Worm (Caenorhabditis elegans) whole organism, L4 larva: Measurements from ENCODE around the gene unc-43.

Experiments
- F10B5.3 ChIP-seq: sonication (generic microtip); optimal IDR thresholded peaks from 2 replicates; lab custom pipeline; 2016; ENCODE audit warnings: mild to moderate bottlenecking, missing genetic modification characterization, missing compliant biosample characterization
- R02D3.7 ChIP-seq: fragments of 150-350 bp; sonication (generic microtip); optimal IDR thresholded peaks from 3 replicates; lab custom pipeline; 2014; ENCODE audit warnings: missing biosample characterization, missing genetic modification characterization
- T20F7.1 ChIP-seq: fragments of 200-800 bp; sonication (Bioruptor generic); optimal IDR thresholded peaks from 2 replicates; lab custom pipeline; 2018; ENCODE audit warnings: mild to moderate bottlenecking, missing genetic modification characterization, missing compliant biosample characterization
- Y105C5A.15 ChIP-seq: fragments of 200-800 bp; sonication (Bioruptor generic); IDR thresholded peaks from 2 replicates; pipeline ENCODE4 v1.3.6; 2022; ENCODE audit warnings: missing genetic modification characterization, missing compliant biosample characterization
- aly-2 ChIP-seq: sonication (generic microtip); optimal IDR thresholded peaks from 2 replicates; lab custom pipeline; 2018; ENCODE audit warnings: missing biosample characterization, missing genetic modification characterization
- arid-1 ChIP-seq: fragments of 200-800 bp; sonication (Bioruptor generic); conservative IDR thresholded peaks from 2 replicates; pipeline ENCODE4 v1.3.6; 2022; ENCODE audit warnings: missing genetic modification reagents, missing genetic modification characterization, missing compliant biosample characterization
- ceh-82 ChIP-seq: sonication (generic microtip); optimal IDR thresholded peaks from 2 replicates; lab custom pipeline; 2017; ENCODE audit warnings: missing biosample characterization, missing genetic modification characterization
- ces-1 ChIP-seq: fragments of 150-350 bp; sonication (generic microtip); optimal IDR thresholded peaks from 4 replicates; lab custom pipeline; 2014; ENCODE audit warnings: missing biosample characterization, missing genetic modification reagents, missing genetic modification characterization
- cey-2 ChIP-seq: sonication (generic microtip); optimal IDR thresholded peaks from 3 replicates; lab custom pipeline; 2017; ENCODE audit warnings: missing genetic modification characterization, mild to moderate bottlenecking, missing compliant biosample characterization, antibody characterized with exemption, borderline replicate concordance; ENCODE audit not compliant: insufficient read depth
- ctbp-1 ChIP-seq: fragments of 200-800 bp; sonication (Bioruptor generic); IDR thresholded peaks from 2 replicates; pipeline ENCODE4 v1.3.6; 2022; ENCODE audit warnings: missing genetic modification reagents, missing genetic modification characterization, missing compliant biosample characterization
- daf-16 ChIP-seq, 3 experiments: sonication (generic microtip); optimal IDR thresholded peaks; 2 replicates each; lab custom pipeline; 2016 to 2017; ENCODE audit warnings: missing genetic modification characterization in 3 of 3, missing genetic modification reagents in 3 of 3, mild to moderate bottlenecking in 2 of 3, missing compliant biosample characterization in 2 of 3, missing biosample characterization in 1 of 3, moderate library complexity in 1 of 3
- daf-19 ChIP-seq: fragments of 200-800 bp; sonication (Bioruptor generic); conservative IDR thresholded peaks from 2 replicates; pipeline ENCODE4 v1.3.6; 2022; ENCODE audit warnings: missing genetic modification characterization, missing compliant biosample characterization
- dmd-6 ChIP-seq: fragments of 200-800 bp; sonication (Bioruptor generic); IDR thresholded peaks from 2 replicates; pipeline ENCODE4 v1.3.6; 2022; ENCODE audit warnings: missing genetic modification reagents, missing genetic modification characterization, missing compliant biosample characterization
- dmd-9 ChIP-seq: fragments of 200-800 bp; sonication (Bioruptor generic); IDR thresholded peaks from 2 replicates; pipeline ENCODE4 v1.3.6; 2022; ENCODE audit warnings: missing genetic modification reagents, missing genetic modification characterization, missing compliant biosample characterization
- dpl-1 ChIP-seq: fragments of 150-350 bp; optimal IDR thresholded peaks from 2 replicates; lab custom pipeline; 2014; ENCODE audit warnings: missing biosample characterization, missing genetic modification reagents, missing genetic modification characterization
- duxl-1 ChIP-seq: sonication (generic microtip); optimal IDR thresholded peaks from 2 replicates; lab custom pipeline; 2016; ENCODE audit warnings: mild to moderate bottlenecking, missing genetic modification characterization, moderate library complexity, missing compliant biosample characterization; ENCODE audit not compliant: poor library complexity
- dve-1 ChIP-seq: sonication (generic microtip); optimal IDR thresholded peaks from 2 replicates; lab custom pipeline; 2017; ENCODE audit warnings: antibody characterized with exemption, mild to moderate bottlenecking, missing genetic modification characterization, missing compliant biosample characterization; ENCODE audit not compliant: insufficient read depth
- egl-43 ChIP-seq: fragments of 200-800 bp; sonication (Bioruptor generic); IDR thresholded peaks from 2 replicates; pipeline ENCODE4 v1.3.6; 2022; ENCODE audit warnings: missing genetic modification reagents, missing genetic modification characterization, missing compliant biosample characterization
- fkh-10 ChIP-seq: fragments of 150-350 bp; optimal IDR thresholded peaks from 2 replicates; lab custom pipeline; 2014; ENCODE audit warnings: missing biosample characterization, missing genetic modification reagents, missing genetic modification characterization
- fos-1 ChIP-seq: fragments of 150-350 bp; optimal IDR thresholded peaks from 2 replicates; lab custom pipeline; 2014; ENCODE audit warnings: missing biosample characterization, missing genetic modification characterization
- hif-1 ChIP-seq, 2 experiments: sonication (generic microtip); optimal IDR thresholded peaks; 2 replicates each; lab custom pipeline; 2016 to 2017; ENCODE audit warnings: missing compliant biosample characterization in 2 of 2, missing genetic modification characterization in 2 of 2, missing genetic modification reagents in 2 of 2, missing genotype in 2 of 2, mild to moderate bottlenecking in 1 of 2
- hmg-1.1 ChIP-seq: fragments of 200-800 bp; sonication (Bioruptor generic); IDR thresholded peaks from 2 replicates; pipeline ENCODE4 v1.3.6; 2022; ENCODE audit warnings: missing genetic modification reagents, missing genetic modification characterization, missing compliant biosample characterization
- jun-1 ChIP-seq: fragments of 150-350 bp; optimal IDR thresholded peaks from 2 replicates; lab custom pipeline; 2014; ENCODE audit warnings: missing biosample characterization, missing genetic modification reagents, missing genetic modification characterization
- lin-1 ChIP-seq: fragments of 200-800 bp; sonication (Bioruptor generic); IDR thresholded peaks from 2 replicates; pipeline ENCODE4 v1.3.6; 2022; ENCODE audit warnings: missing genetic modification reagents, missing genetic modification characterization, missing compliant biosample characterization
- lin-29 ChIP-seq: fragments of 200-800 bp; sonication (Bioruptor generic); IDR thresholded peaks from 2 replicates; pipeline ENCODE4 v1.3.6; 2022; ENCODE audit warnings: missing genetic modification reagents, missing genetic modification characterization, missing compliant biosample characterization
- lin-38 ChIP-seq: fragments of 200-800 bp; sonication (Bioruptor generic); IDR thresholded peaks from 2 replicates; pipeline ENCODE4 v1.3.6; 2022; ENCODE audit warnings: missing genetic modification reagents, missing genetic modification characterization, missing compliant biosample characterization
- lin-39 ChIP-seq: fragments of 150-350 bp; optimal IDR thresholded peaks from 2 replicates; lab custom pipeline; 2014; ENCODE audit warnings: missing biosample characterization, missing genetic modification reagents, missing genetic modification characterization
- lsy-2 ChIP-seq, 2 experiments: fragments of 150-350 bp in 1 of 2; sonication (generic microtip) in 1 of 2; optimal IDR thresholded peaks; 2 replicates each; lab custom pipeline; 2014 to 2017; ENCODE audit warnings: missing biosample characterization in 2 of 2, missing genetic modification characterization in 2 of 2
- madf-5 ChIP-seq, 2 experiments: fragments of 200-800 bp; sonication (Bioruptor generic); IDR thresholded peaks; 2 replicates each; pipeline ENCODE4 v1.3.6; 2022; ENCODE audit warnings: missing compliant biosample characterization in 2 of 2, missing genetic modification characterization in 2 of 2
- madf-9 ChIP-seq: fragments of 200-800 bp; sonication (Bioruptor generic); conservative IDR thresholded peaks from 2 replicates; pipeline ENCODE4 v1.3.6; 2022; ENCODE audit warnings: missing genetic modification reagents, missing genetic modification characterization, missing compliant biosample characterization
- nhr-10 ChIP-seq: fragments of 150-350 bp; optimal IDR thresholded peaks from 2 replicates; lab custom pipeline; 2014; ENCODE audit warnings: missing biosample characterization, missing genetic modification characterization
- nhr-11 ChIP-seq: fragments of 150-350 bp; optimal IDR thresholded peaks from 2 replicates; lab custom pipeline; 2014; ENCODE audit warnings: missing biosample characterization, missing genetic modification characterization
- nhr-25 ChIP-seq: sonication (generic microtip); optimal IDR thresholded peaks from 2 replicates; lab custom pipeline; 2017; ENCODE audit warnings: missing genetic modification characterization, mild to moderate bottlenecking, missing compliant biosample characterization, antibody characterized with exemption, moderate library complexity, borderline replicate concordance; ENCODE audit not compliant: insufficient read depth
- nhr-41 ChIP-seq: fragments of 200-800 bp; sonication (Bioruptor generic); IDR thresholded peaks from 2 replicates; pipeline ENCODE4 v1.3.6; 2022; ENCODE audit warnings: missing genetic modification reagents, missing genetic modification characterization, missing compliant biosample characterization
- nhr-6 ChIP-seq: fragments of 150-350 bp; optimal IDR thresholded peaks from 2 replicates; lab custom pipeline; 2014; ENCODE audit warnings: missing biosample characterization, missing genetic modification characterization
- rbr-2 ChIP-seq: sonication (generic microtip); optimal IDR thresholded peaks from 2 replicates; lab custom pipeline; 2016; ENCODE audit warnings: missing genotype, missing genetic modification characterization, missing compliant biosample characterization
- saeg-2 ChIP-seq: fragments of 200-800 bp; sonication (Bioruptor generic); IDR thresholded peaks from 2 replicates; pipeline ENCODE4 v1.3.6; 2022; ENCODE audit warnings: missing genetic modification reagents, missing genetic modification characterization, missing compliant biosample characterization
- skn-1 ChIP-seq: fragments of 150-350 bp; optimal IDR thresholded peaks from 2 replicates; lab custom pipeline; 2014; ENCODE audit warnings: missing biosample characterization, missing genetic modification characterization
- snpc-1.2 ChIP-seq: fragments of 200-800 bp; sonication (Bioruptor generic); IDR thresholded peaks from 2 replicates; pipeline ENCODE4 v1.3.6; 2022; ENCODE audit warnings: missing genetic modification reagents, missing genetic modification characterization, missing compliant biosample characterization
- snpc-4 ChIP-seq: fragments of 150-350 bp; optimal IDR thresholded peaks from 2 replicates; lab custom pipeline; 2014; ENCODE audit warnings: missing biosample characterization, missing genetic modification characterization
- tra-1 ChIP-seq: fragments of 200-800 bp; sonication (Bioruptor generic); IDR thresholded peaks from 2 replicates; pipeline ENCODE4 v1.3.6; 2022; ENCODE audit warnings: missing genetic modification reagents, missing genetic modification characterization, missing compliant biosample characterization
- unc-39 ChIP-seq: sonication (generic microtip); optimal IDR thresholded peaks from 2 replicates; lab custom pipeline; 2017; ENCODE audit warnings: missing biosample characterization, missing genetic modification characterization
- unc-62 ChIP-seq, 3 experiments: fragments of 150-350 bp in 1 of 3; sonication (generic microtip); optimal IDR thresholded peaks in 2 of 3; peaks in 1 of 3; 1 replicate in 1 of 3; 2 replicates in 2 of 3; lab custom pipeline; 2014 to 2017; ENCODE audit warnings: missing biosample characterization in 3 of 3, missing genetic modification characterization in 3 of 3, missing genetic modification reagents in 3 of 3, missing genotype in 1 of 3
- vab-7 ChIP-seq: fragments of 200-800 bp; sonication (Bioruptor generic); IDR thresholded peaks from 2 replicates; pipeline ENCODE4 v1.3.6; 2022; ENCODE audit warnings: missing genetic modification reagents, missing genetic modification characterization, missing compliant biosample characterization
- zag-1 ChIP-seq: fragments of 150-350 bp; optimal IDR thresholded peaks from 2 replicates; lab custom pipeline; 2014; ENCODE audit warnings: missing biosample characterization, missing genetic modification characterization
- zfp-2 ChIP-seq: sonication (generic microtip); optimal IDR thresholded peaks from 2 replicates; lab custom pipeline; 2016; ENCODE audit warnings: mild to moderate bottlenecking, missing genetic modification characterization, missing compliant biosample characterization
- zfp-3 ChIP-seq: fragments of 200-800 bp; sonication (Bioruptor generic); conservative IDR thresholded peaks from 2 replicates; pipeline ENCODE4 v1.3.6; 2022; ENCODE audit warnings: missing genetic modification reagents, missing genetic modification characterization, missing compliant biosample characterization
- ztf-11 ChIP-seq: fragments of 150-350 bp; optimal IDR thresholded peaks from 2 replicates; lab custom pipeline; 2014; ENCODE audit warnings: missing biosample characterization, missing genetic modification characterization
- ztf-7 ChIP-seq: fragments of 150-350 bp; optimal IDR thresholded peaks from 2 replicates; lab custom pipeline; 2014; ENCODE audit warnings: missing biosample characterization, missing genetic modification characterization

Gene unc-43

ce11 chrIV:10373772-10374288 is 23.8 kb upstream of the unc-43 start, which contains the start of gene mpz-5:
TSS of gene mpz-5 (minus strand) at chrIV:10373822.
- TF ChIP-seq snpc-4 (no peak), nhr-41 (GFP tag; lab: Robert Waterston, UW) (no peak), nhr-6 (tag; lab: Kevin White, UChicago) (peak; percentile 17), fos-1 (tag; lab: Kevin White, UChicago) (no peak), ztf-11 (tag; lab: Kevin White, UChicago) (no peak), unc-62 (GFP tag; optimal IDR thresholded peaks at IDR 0.05 in 1 of 2; lab: Kevin White, UChicago) (no peak), unc-62 (tag; optimal IDR thresholded peaks at IDR 0.05; lab: Kevin White, UChicago) (no peak), fkh-10 (peak; percentile 30), lsy-2 (tag; optimal IDR thresholded peaks at IDR 0.05; lab: Kevin White, UChicago) (peak in 1 of 2 experiments; percentile 89), ces-1 (GFP tag; lab: Kevin White, UChicago) (no peak), duxl-1 (tag; lab: Kevin White, UChicago) (peak; percentile 16), zfp-3 (GFP tag; lab: Robert Waterston, UW) (no peak), ceh-82 (tag; lab: Kevin White, UChicago) (no peak), F10B5.3 (no peak), madf-5 (GFP tag; IDR thresholded peaks at IDR 0.05; lab: Robert Waterston, UW) (no peak), ztf-7 (peak; percentile 54), Y105C5A.15 (no peak), aly-2 (tag; lab: Kevin White, UChicago) (no peak), nhr-10 (tag; lab: Kevin White, UChicago) (no peak), lin-38 (GFP tag; lab: Robert Waterston, UW) (peak; percentile 74), unc-39 (tag; lab: Kevin White, UChicago) (no peak), hmg-1.1 (GFP tag; lab: Robert Waterston, UW) (peak; percentile 61; the same call in 1 of the 2 replicates), rbr-2 (peak; percentile 75), zfp-2 (tag; lab: Kevin White, UChicago) (no peak), nhr-25 (tag; lab: Kevin White, UChicago) (peak; percentile 16), cey-2 (tag; lab: Kevin White, UChicago) (no peak), nhr-11 (tag; lab: Kevin White, UChicago) (no peak), lin-29 (0 out of 2 replicates have a peak, but pooled peaks have one; percentile 26), skn-1 (tag; lab: Kevin White, UChicago) (no peak), dve-1 (tag; lab: Kevin White, UChicago) (peak; percentile 81), arid-1 (no peak), dmd-6 (GFP tag; lab: Robert Waterston, UW) (peak; percentile 59), zag-1 (tag; lab: Kevin White, UChicago) (no peak), R02D3.7 (tag; lab: Kevin White, UChicago) (no peak), daf-19 (no peak), hif-1 (tag; optimal IDR thresholded peaks at IDR 0.05; lab: Kevin White, UChicago) (peak in 1 of 2 experiments; percentile 37), madf-9 (GFP tag; lab: Robert Waterston, UW) (0 out of 2 replicates have a peak, but pooled peaks have one; percentile 8), T20F7.1 (GFP tag; lab: Kevin White, UChicago) (peak; percentile 53), snpc-1.2 (0 out of 2 replicates have a peak, but pooled peaks have one; percentile 55), egl-43 (GFP tag; lab: Robert Waterston, UW) (no peak), vab-7 (GFP tag; lab: Robert Waterston, UW) (no peak), saeg-2 (GFP tag; lab: Robert Waterston, UW) (no peak), lin-39 (tag; lab: Kevin White, UChicago) (no peak), ctbp-1 (GFP tag; lab: Robert Waterston, UW) (0 out of 2 replicates have a peak, but pooled peaks have one; percentile 9), dmd-9 (no peak), tra-1 (GFP tag; lab: Robert Waterston, UW) (no peak), daf-16 (GFP tag; optimal IDR thresholded peaks at IDR 0.05; lab: Kevin White, UChicago) (peak in 1 of 2 experiments; percentile 19), daf-16 (tag; optimal IDR thresholded peaks at IDR 0.05; lab: Kevin White, UChicago) (peak; percentile 36), jun-1 (tag; lab: Kevin White, UChicago) (no peak), lin-1 (no peak), dpl-1 (peak; percentile 71)
